Fruit fly (Drosophila melanogaster) whole organism, embryonic: Measurements from ENCODE around the gene CG34138.

Source experiments
- BtbVII ChIP-seq: fragments of 200-800 bp; sonication (Bioruptor generic); optimal IDR thresholded peaks from 3 replicates; lab custom pipeline; 2017; ENCODE audit warnings: missing biosample characterization, mild to moderate bottlenecking, missing genetic modification characterization
- CG10654 ChIP-seq: fragments of 200-800 bp; sonication (Bioruptor generic); optimal IDR thresholded peaks from 2 replicates; lab custom pipeline; 2016; ENCODE audit warnings: missing biosample characterization, missing genetic modification characterization
- CG11247 ChIP-seq: fragments of 200-800 bp; sonication (Bioruptor generic); IDR thresholded peaks from 2 replicates; pipeline ENCODE4 v1.3.6; 2022; ENCODE audit warnings: missing biosample characterization, missing genetic modification characterization
- CG11456 ChIP-seq: fragments of 200-800 bp; sonication (Bioruptor generic); IDR thresholded peaks from 3 replicates; pipeline ENCODE4 v1.3.6; 2022; ENCODE audit warnings: missing biosample characterization, missing genetic modification characterization
- CG1233 ChIP-seq: fragments of 200-800 bp; sonication (Bioruptor generic); optimal IDR thresholded peaks from 4 replicates; lab custom pipeline; 2018; ENCODE audit warnings: missing biosample characterization, mild to moderate bottlenecking, missing genetic modification characterization
- CG13424 ChIP-seq: fragments of 200-800 bp; sonication (Bioruptor generic); optimal IDR thresholded peaks from 2 replicates; lab custom pipeline; 2019; ENCODE audit warnings: missing biosample characterization, mild to moderate bottlenecking, missing genetic modification characterization, moderate library complexity
- CG15514 ChIP-seq: fragments of 200-800 bp; sonication (Bioruptor generic); optimal IDR thresholded peaks from 3 replicates; lab custom pipeline; 2017; ENCODE audit warnings: missing biosample characterization, missing genetic modification characterization, mild to moderate bottlenecking, moderate library complexity, missing genetic modification reagents
- CG16813 ChIP-seq: fragments of 200-800 bp; sonication (Bioruptor generic); IDR thresholded peaks from 3 replicates; pipeline ENCODE4 v1.3.6; 2022; ENCODE audit warnings: missing biosample characterization, missing genetic modification characterization; ENCODE audit not compliant: partially characterized antibody
- CG17612 ChIP-seq: fragments of 200-800 bp; sonication (Bioruptor generic); IDR thresholded peaks from 2 replicates; pipeline ENCODE4 v1.3.6; 2022; ENCODE audit warnings: missing biosample characterization, missing genetic modification characterization
- CG18262 ChIP-seq: fragments of 200-800 bp; optimal IDR thresholded peaks from 3 replicates; lab custom pipeline; 2019; ENCODE audit warnings: missing biosample characterization, mild to moderate bottlenecking, missing genetic modification characterization, moderate library complexity
- CG18476 ChIP-seq: fragments of 200-800 bp; sonication (Bioruptor generic); optimal IDR thresholded peaks from 2 replicates; lab custom pipeline; 2016; ENCODE audit warnings: missing biosample characterization, mild to moderate bottlenecking, missing genetic modification characterization
- CG18619 ChIP-seq: fragments of 200-800 bp; sonication (Bioruptor generic); optimal IDR thresholded peaks from 3 replicates; lab custom pipeline; 2017; ENCODE audit warnings: missing biosample characterization, mild to moderate bottlenecking, missing genetic modification characterization
- CG30431 ChIP-seq: fragments of 200-800 bp; sonication (Bioruptor generic); optimal IDR thresholded peaks from 2 replicates; lab custom pipeline; 2017; ENCODE audit warnings: missing biosample characterization, missing genetic modification characterization
- CG4424 ChIP-seq: fragments of 200-800 bp; sonication (Bioruptor generic); optimal IDR thresholded peaks from 3 replicates; lab custom pipeline; 2016; ENCODE audit warnings: missing biosample characterization, missing genetic modification characterization
- CG5245 ChIP-seq: fragments of 200-800 bp; sonication (Bioruptor generic); optimal IDR thresholded peaks from 3 replicates; lab custom pipeline; 2016; ENCODE audit warnings: missing biosample characterization, missing genetic modification characterization
- CG5953 ChIP-seq: fragments of 200-800 bp; sonication (Bioruptor generic); IDR thresholded peaks from 2 replicates; pipeline ENCODE4 v1.3.6; 2022; ENCODE audit warnings: missing biosample characterization, missing genetic modification characterization
- CG6791 ChIP-seq: fragments of 200-800 bp; sonication (Bioruptor generic); IDR thresholded peaks from 3 replicates; pipeline ENCODE4 v1.3.6; 2022; ENCODE audit warnings: missing biosample characterization, missing genetic modification characterization; ENCODE audit not compliant: partially characterized antibody
- CG6813 ChIP-seq: fragments of 200-800 bp; sonication (Bioruptor generic); optimal IDR thresholded peaks from 2 replicates; lab custom pipeline; 2017; ENCODE audit warnings: missing biosample characterization, missing genetic modification characterization, mild to moderate bottlenecking, moderate library complexity, missing genetic modification reagents
- CG8944 ChIP-seq: fragments of 200-800 bp; sonication (Bioruptor generic); optimal IDR thresholded peaks from 3 replicates; lab custom pipeline; 2016; ENCODE audit warnings: missing biosample characterization, missing genetic modification characterization
- Dbx ChIP-seq: fragments of 200-800 bp; sonication (Bioruptor generic); IDR thresholded peaks from 3 replicates; pipeline ENCODE4 v1.3.6; 2022; ENCODE audit warnings: missing biosample characterization, missing genetic modification characterization
- Dip3 ChIP-seq: fragments of 200-800 bp; sonication (Bioruptor generic); optimal IDR thresholded peaks from 3 replicates; lab custom pipeline; 2016; ENCODE audit warnings: missing biosample characterization, missing genetic modification characterization
- Eip74EF ChIP-seq, 2 experiments: fragments of 200-800 bp in 1 of 2; fragments of >200 bp in 1 of 2; sonication (Bioruptor generic) in 1 of 2; optimal IDR thresholded peaks; 2 replicates each; lab custom pipeline; 2017 to 2019; ENCODE audit warnings: missing biosample characterization in 2 of 2, missing genetic modification characterization in 2 of 2, mild to moderate bottlenecking in 1 of 2, moderate library complexity in 1 of 2
- Ets65A ChIP-seq: fragments of 200-800 bp; sonication (Bioruptor generic); peaks from one replicate; lab custom pipeline; 2016; ENCODE audit warnings: missing biosample characterization, missing genetic modification characterization
- Fer1 ChIP-seq: fragments of 200-800 bp; sonication (Bioruptor generic); optimal IDR thresholded peaks from 2 replicates; lab custom pipeline; 2017; ENCODE audit warnings: missing biosample characterization, mild to moderate bottlenecking, missing genetic modification characterization
- HHEX ChIP-seq: fragments of 200-800 bp; sonication (Bioruptor generic); optimal IDR thresholded peaks from 3 replicates; lab custom pipeline; 2017; ENCODE audit warnings: missing biosample characterization, mild to moderate bottlenecking, missing genetic modification characterization, missing genetic modification reagents
- HLH54F ChIP-seq: fragments of 200-800 bp; sonication (Bioruptor generic); optimal IDR thresholded peaks from 3 replicates; lab custom pipeline; 2016; ENCODE audit warnings: missing biosample characterization, missing genetic modification characterization
- Hr3 ChIP-seq: fragments of 200-800 bp; sonication (Bioruptor generic); optimal IDR thresholded peaks from 3 replicates; lab custom pipeline; 2016; ENCODE audit warnings: missing biosample characterization, missing genetic modification characterization
- Hr51 ChIP-seq, 2 experiments: fragments of 200-800 bp; sonication (Bioruptor generic); optimal IDR thresholded peaks; 2 replicates in 1 of 2; 3 replicates in 1 of 2; lab custom pipeline; 2016 to 2018; ENCODE audit warnings: missing biosample characterization in 2 of 2, missing genetic modification characterization in 2 of 2, mild to moderate bottlenecking in 1 of 2, moderate library complexity in 1 of 2
- Med ChIP-seq: fragments of 200-800 bp; sonication (Bioruptor generic); peaks from one replicate; lab custom pipeline; 2016; ENCODE audit warnings: missing biosample characterization, missing genetic modification characterization, mild to moderate bottlenecking, inconsistent platforms, moderate library complexity
- NK7.1 ChIP-seq: fragments of 200-800 bp; sonication (Bioruptor generic); optimal IDR thresholded peaks from 3 replicates; lab custom pipeline; 2016; ENCODE audit warnings: missing biosample characterization, missing genetic modification characterization
- Nf-YC ChIP-seq: fragments of 200-800 bp; optimal IDR thresholded peaks from 3 replicates; lab custom pipeline; 2019; ENCODE audit warnings: missing biosample characterization, mild to moderate bottlenecking, missing genetic modification characterization, moderate library complexity
- Oaz ChIP-seq: fragments of 200-800 bp; sonication (Bioruptor generic); IDR thresholded peaks from 2 replicates; pipeline ENCODE4 v1.3.6; 2022; ENCODE audit warnings: missing biosample characterization, missing genetic modification characterization
- Oli ChIP-seq: fragments of 200-800 bp; sonication (Bioruptor generic); optimal IDR thresholded peaks from 2 replicates; lab custom pipeline; 2018; ENCODE audit warnings: missing biosample characterization, mild to moderate bottlenecking, missing genetic modification characterization, moderate library complexity
- PHDP ChIP-seq: fragments of 200-800 bp; sonication (Bioruptor generic); optimal IDR thresholded peaks from 3 replicates; lab custom pipeline; 2018; ENCODE audit warnings: missing biosample characterization, mild to moderate bottlenecking, missing genetic modification characterization, moderate library complexity
- Sox102F ChIP-seq: fragments of 200-800 bp; sonication (Bioruptor generic); optimal IDR thresholded peaks from 2 replicates; lab custom pipeline; 2018; ENCODE audit warnings: missing biosample characterization, mild to moderate bottlenecking, missing genetic modification characterization, moderate library complexity
- ac ChIP-seq: fragments of 200-800 bp; sonication (Bioruptor generic); optimal IDR thresholded peaks from 3 replicates; lab custom pipeline; 2017; ENCODE audit warnings: missing biosample characterization, mild to moderate bottlenecking, missing genetic modification characterization
- ash1 ChIP-seq: fragments of 200-800 bp; sonication (Bioruptor generic); optimal IDR thresholded peaks from 2 replicates; lab custom pipeline; 2018; ENCODE audit warnings: missing biosample characterization, mild to moderate bottlenecking, missing genetic modification characterization
- bcd ChIP-seq: fragments of 200-800 bp; sonication (Bioruptor generic); optimal IDR thresholded peaks from 2 replicates; lab custom pipeline; 2017; ENCODE audit warnings: missing biosample characterization, mild to moderate bottlenecking, missing genetic modification characterization
- btn ChIP-seq: fragments of 200-800 bp; sonication (Bioruptor generic); optimal IDR thresholded peaks from 2 replicates; lab custom pipeline; 2016; ENCODE audit warnings: missing biosample characterization, missing genetic modification characterization
- crp ChIP-seq, 2 experiments: fragments of 200-800 bp; sonication (Bioruptor generic); optimal IDR thresholded peaks; 2 replicates in 1 of 2; 3 replicates in 1 of 2; lab custom pipeline; 2017; ENCODE audit warnings: missing biosample characterization in 2 of 2, missing genetic modification characterization in 2 of 2, mild to moderate bottlenecking in 1 of 2, moderate library complexity in 1 of 2
- dpn ChIP-seq, 2 experiments: fragments of 200-800 bp; sonication (Bioruptor generic); optimal IDR thresholded peaks; 3 replicates each; lab custom pipeline; 2016; ENCODE audit warnings: missing biosample characterization in 2 of 2, missing genetic modification characterization in 2 of 2
- fd3F ChIP-seq: fragments of 200-800 bp; sonication (Bioruptor generic); optimal IDR thresholded peaks from 2 replicates; lab custom pipeline; 2018; ENCODE audit warnings: missing biosample characterization, mild to moderate bottlenecking, missing genetic modification characterization, moderate library complexity
- gem ChIP-seq: fragments of 200-800 bp; sonication (Bioruptor generic); optimal IDR thresholded peaks from 2 replicates; lab custom pipeline; 2019; ENCODE audit warnings: missing biosample characterization, mild to moderate bottlenecking, missing genetic modification characterization, moderate library complexity
- org-1 ChIP-seq: fragments of 200-800 bp; sonication (Bioruptor generic); optimal IDR thresholded peaks from 2 replicates; lab custom pipeline; 2017; ENCODE audit warnings: missing biosample characterization, missing genetic modification characterization
- pan ChIP-seq, 4 experiments: fragments of >200 bp in 3 of 4; fragments of 200-800 bp in 1 of 4; sonication (Bioruptor generic) in 1 of 4; optimal IDR thresholded peaks in 3 of 4; IDR thresholded peaks in 1 of 4; 2 replicates each; pipeline versions ENCODE4 v1.3.6 to Lab custom; 2017 to 2022; ENCODE audit warnings: missing biosample characterization in 2 of 4, missing genetic modification characterization in 2 of 4, mixed read lengths in 1 of 4
- sens ChIP-seq: fragments of 200-800 bp; sonication (Bioruptor generic); peaks from one replicate; lab custom pipeline; 2016; ENCODE audit warnings: missing biosample characterization, missing genetic modification characterization
- so ChIP-seq: fragments of 200-800 bp; sonication (Bioruptor generic); IDR thresholded peaks from 3 replicates; pipeline ENCODE4 v1.3.6; 2022; ENCODE audit warnings: missing biosample characterization, missing genetic modification characterization
- trem ChIP-seq: fragments of 200-800 bp; optimal IDR thresholded peaks from 3 replicates; lab custom pipeline; 2019; ENCODE audit warnings: missing biosample characterization, mild to moderate bottlenecking, missing genetic modification characterization, moderate library complexity
- unc-4 ChIP-seq: fragments of 200-800 bp; sonication (Bioruptor generic); IDR thresholded peaks from 2 replicates; pipeline ENCODE4 v1.3.6; 2022; ENCODE audit warnings: missing biosample characterization, missing genetic modification characterization; ENCODE audit not compliant: partially characterized antibody

CG34138 gene

dm6 chr3R:19627792-19628522 is 6.8 kb upstream of the CG34138 start (continued):
- TF ChIP-seq CG6791 (no peak), ac (GFP tag; lab: Kevin White, UChicago) (no peak), dpn (GFP tag; optimal IDR thresholded peaks at IDR 0.05; lab: Kevin White, UChicago) (peak in 1 of 2 experiments; percentile 20), pan (optimal IDR thresholded peaks at IDR 0.05; lab: Kevin White, UChicago) (peak in 1 of 2 experiments; percentile 60), pan (GFP tag; optimal IDR thresholded peaks at IDR 0.05 in 1 of 2, IDR thresholded peaks at IDR 0.05 in 1 of 2) (peak in 1 of 2 experiments; percentile 29), Oli (peak; percentile 5), Dbx (0 out of 3 replicates have a peak, but pooled peaks have one; percentile 57), PHDP (tag; lab: Kevin White, UChicago) (no peak), CG18262 (tag; lab: Kevin White, UChicago) (peak; percentile 72), CG15514 (peak; percentile 40), Nf-YC (tag; lab: Kevin White, UChicago) (peak; percentile 43), CG18619 (GFP tag; lab: Kevin White, UChicago) (no peak), org-1 (GFP tag; lab: Kevin White, UChicago) (peak; percentile 14), Sox102F (GFP tag; lab: Kevin White, UChicago) (peak; percentile 6), CG11456 (0 out of 3 replicates have a peak, but pooled peaks have one; percentile 39), HHEX (GFP tag; lab: Kevin White, UChicago) (peak; percentile 77), CG10654 (peak; percentile 52), Fer1 (GFP tag; lab: Kevin White, UChicago) (peak; percentile 61), CG13424 (tag; lab: Kevin White, UChicago) (peak; percentile 16), Hr51 (GFP tag; optimal IDR thresholded peaks at IDR 0.05; lab: Kevin White, UChicago) (peak in 1 of 2 experiments; percentile 5), Dip3 (GFP tag; lab: Kevin White, UChicago) (no peak), gem (tag; lab: Kevin White, UChicago) (peak; percentile 50), Ets65A (GFP tag; lab: Kevin White, UChicago) (peak; percentile 91), CG11247 (GFP tag; lab: Robert Waterston, UW) (no peak), so (no peak), CG1233 (GFP tag; lab: Kevin White, UChicago) (peak; percentile 35), Med (GFP tag; lab: Kevin White, UChicago) (peak; percentile 80), CG30431 (peak; percentile 6), bcd (peak; percentile 51), Hr3 (GFP tag; lab: Kevin White, UChicago) (peak; percentile 2), BtbVII (GFP tag; lab: Kevin White, UChicago) (peak; percentile 40), Eip74EF (GFP tag; optimal IDR thresholded peaks at IDR 0.05; lab: Kevin White, UChicago) (peak in 1 of 2 experiments; percentile 53), trem (tag; lab: Kevin White, UChicago) (peak; percentile 27), btn (no peak), CG5245 (GFP tag; lab: Kevin White, UChicago) (peak; percentile 5)

- TF ChIP-seq HLH54F (GFP tag; lab: Kevin White, UChicago): no peak
- TF ChIP-seq fd3F: no peak
- TF ChIP-seq CG18476 (GFP tag; lab: Kevin White, UChicago): no peak
- TF ChIP-seq CG6813 (GFP tag; lab: Kevin White, UChicago): no peak
- TF ChIP-seq CG17612 (GFP tag; lab: Robert Waterston, UW): no peak
- TF ChIP-seq Oaz (GFP tag; lab: Robert Waterston, UW): no peak
- no peak for TF ChIP-seq CG4424 (GFP tag; lab: Kevin White, UChicago)
- peak; percentile 48; the same call in 1 of the 2 replicates for TF ChIP-seq unc-4 (GFP tag; lab: Robert Waterston, UW)
- no peak for TF ChIP-seq CG8944 (GFP tag; lab: Kevin White, UChicago)
- TF ChIP-seq ash1: no peak
- TF ChIP-seq CG5953 (GFP tag; lab: Robert Waterston, UW): no peak
- peak; percentile 35; the same call in 1 of the 3 replicates for TF ChIP-seq CG16813 (GFP tag; lab: Robert Waterston, UW)
- TF ChIP-seq NK7.1 (GFP tag; lab: Kevin White, UChicago): no peak
- TF ChIP-seq crp (GFP tag; optimal IDR thresholded peaks at IDR 0.05; lab: Kevin White, UChicago): peak in 1 of 2 experiments; percentile 75
- peak; percentile 31 for TF ChIP-seq sens (GFP tag; lab: Kevin White, UChicago)
These were observed 2.0 kb upstream of the CG34138 start, which contains the start of gene CG6231 for dm6 chr3R:19632685-19633116. TSS of gene CG6231 (minus strand) at chr3R:19632718.
